Worm (Caenorhabditis elegans) whole organism, L3 larva: ENCODE measurements around the gene C03B1.1.
A peak's percentile ranks its signal among the peaks of the same experiment; 100 is the strongest.

Experiments
- R02D3.7 ChIP-seq: fragments of 150-350 bp; optimal IDR thresholded peaks from 2 replicates; lab custom pipeline; 2014; ENCODE audit warnings: missing biosample characterization, missing genetic modification characterization
- ZK546.5 ChIP-seq: sonication (generic microtip); optimal IDR thresholded peaks from 2 replicates; lab custom pipeline; 2017; ENCODE audit warnings: missing biosample characterization, missing genetic modification characterization
- aly-2 ChIP-seq: fragments of 150-350 bp; optimal IDR thresholded peaks from 2 replicates; lab custom pipeline; 2014; ENCODE audit warnings: missing biosample characterization, missing genetic modification characterization
- ama-1 ChIP-seq: fragments of 150-350 bp; optimal IDR thresholded peaks from 2 replicates; lab custom pipeline; 2018
- ceh-16 ChIP-seq: sonication (generic microtip); optimal IDR thresholded peaks from 2 replicates; lab custom pipeline; 2017; ENCODE audit warnings: missing biosample characterization, missing genetic modification characterization
- ceh-28 ChIP-seq: fragments of 150-350 bp; optimal IDR thresholded peaks from 2 replicates; lab custom pipeline; 2014; ENCODE audit warnings: missing biosample characterization, missing genetic modification reagents, missing genetic modification characterization
- ceh-82 ChIP-seq: fragments of 150-350 bp; optimal IDR thresholded peaks from 2 replicates; lab custom pipeline; 2014; ENCODE audit warnings: missing biosample characterization, missing genetic modification characterization
- ceh-9 ChIP-seq: sonication (generic microtip); optimal IDR thresholded peaks from 2 replicates; lab custom pipeline; 2018; ENCODE audit warnings: missing biosample characterization, missing genetic modification characterization
- daf-12 ChIP-seq: fragments of 150-350 bp; optimal IDR thresholded peaks from 2 replicates; lab custom pipeline; 2014; ENCODE audit warnings: missing biosample characterization, missing genetic modification reagents, missing genetic modification characterization
- egl-27 ChIP-seq: sonication (generic microtip); optimal IDR thresholded peaks from 4 replicates; lab custom pipeline; 2017; ENCODE audit warnings: missing biosample characterization, missing genetic modification reagents, missing genetic modification characterization
- egl-5 ChIP-seq: fragments of 150-350 bp; optimal IDR thresholded peaks from 2 replicates; lab custom pipeline; 2017; ENCODE audit warnings: missing biosample characterization, missing genetic modification reagents, missing genetic modification characterization, inconsistent platforms
- elt-1 ChIP-seq: fragments of 150-350 bp; optimal IDR thresholded peaks from 2 replicates; lab custom pipeline; 2014; ENCODE audit warnings: missing biosample characterization, missing genetic modification characterization
- elt-2 ChIP-seq: sonication (generic microtip); optimal IDR thresholded peaks from 2 replicates; lab custom pipeline; 2016; ENCODE audit warnings: missing genetic modification reagents, mild to moderate bottlenecking, missing genetic modification characterization, missing compliant biosample characterization
- elt-3 ChIP-seq, 3 experiments: fragments of 150-350 bp in 1 of 3; sonication (generic microtip) in 2 of 3; optimal IDR thresholded peaks; 2 replicates in 2 of 3; 4 replicates in 1 of 3; lab custom pipeline; 2014 to 2017; ENCODE audit warnings: missing biosample characterization in 3 of 3, missing genetic modification characterization in 3 of 3
- fkh-10 ChIP-seq: sonication (generic microtip); optimal IDR thresholded peaks from 2 replicates; lab custom pipeline; 2017; ENCODE audit warnings: missing biosample characterization, missing genetic modification reagents, missing genetic modification characterization
- fkh-2 ChIP-seq: fragments of 150-350 bp; optimal IDR thresholded peaks from 2 replicates; lab custom pipeline; 2014; ENCODE audit warnings: missing biosample characterization, missing genetic modification reagents, missing genetic modification characterization
- jun-1 ChIP-seq: fragments of 150-350 bp; optimal IDR thresholded peaks from 2 replicates; lab custom pipeline; 2014; ENCODE audit warnings: missing biosample characterization, missing genetic modification reagents, missing genetic modification characterization
- lin-15B ChIP-seq: fragments of 150-350 bp; optimal IDR thresholded peaks from 2 replicates; lab custom pipeline; 2014; ENCODE audit warnings: missing biosample characterization, missing genetic modification characterization
- lin-39 ChIP-seq: fragments of 150-350 bp; optimal IDR thresholded peaks from 2 replicates; lab custom pipeline; 2018; ENCODE audit warnings: missing biosample characterization, missing genetic modification reagents, missing genetic modification characterization
- lsy-12 ChIP-seq: sonication (generic microtip); optimal IDR thresholded peaks from 2 replicates; lab custom pipeline; 2016; ENCODE audit warnings: mild to moderate bottlenecking, missing genetic modification characterization, missing compliant biosample characterization
- mdl-1 ChIP-seq: fragments of 150-350 bp; optimal IDR thresholded peaks from 2 replicates; lab custom pipeline; 2014; ENCODE audit warnings: missing biosample characterization, missing genetic modification characterization
- mml-1 ChIP-seq: fragments of 150-350 bp; sonication (generic microtip); optimal IDR thresholded peaks from 3 replicates; lab custom pipeline; 2014; ENCODE audit warnings: missing biosample characterization, missing genetic modification characterization
- nfya-1 ChIP-seq: sonication (generic microtip); optimal IDR thresholded peaks from 2 replicates; lab custom pipeline; 2017; ENCODE audit warnings: missing genetic modification characterization, mild to moderate bottlenecking, missing compliant biosample characterization, antibody characterized with exemption, moderate library complexity; ENCODE audit not compliant: insufficient read depth
- nhr-11 ChIP-seq: fragments of 150-350 bp; optimal IDR thresholded peaks from 2 replicates; lab custom pipeline; 2014; ENCODE audit warnings: missing biosample characterization, missing genetic modification characterization
- nhr-12 ChIP-seq: fragments of 150-350 bp; optimal IDR thresholded peaks from 2 replicates; lab custom pipeline; 2014; ENCODE audit warnings: missing biosample characterization, missing genetic modification characterization
- nhr-23 ChIP-seq: fragments of 150-350 bp; optimal IDR thresholded peaks from 2 replicates; lab custom pipeline; 2014; ENCODE audit warnings: missing biosample characterization, missing genetic modification reagents, missing genetic modification characterization
- nhr-237 ChIP-seq: fragments of 150-350 bp; optimal IDR thresholded peaks from 2 replicates; lab custom pipeline; 2014; ENCODE audit warnings: missing biosample characterization, missing genetic modification characterization
- nhr-25 ChIP-seq: sonication (generic microtip); optimal IDR thresholded peaks from 2 replicates; lab custom pipeline; 2017; ENCODE audit warnings: missing biosample characterization, missing genetic modification characterization
- nhr-28 ChIP-seq: fragments of 150-350 bp; optimal IDR thresholded peaks from 2 replicates; lab custom pipeline; 2014; ENCODE audit warnings: missing biosample characterization, missing genetic modification characterization
- nhr-43 ChIP-seq: sonication (generic microtip); optimal IDR thresholded peaks from 2 replicates; lab custom pipeline; 2016; ENCODE audit warnings: mild to moderate bottlenecking, missing genetic modification characterization, missing compliant biosample characterization; ENCODE audit not compliant: poor library complexity, severe bottlenecking
- nhr-67 ChIP-seq: fragments of 150-350 bp; optimal IDR thresholded peaks from 2 replicates; lab custom pipeline; 2014; ENCODE audit warnings: missing biosample characterization, missing genetic modification characterization
- pha-4 ChIP-seq: fragments of 150-350 bp; optimal IDR thresholded peaks from 2 replicates; lab custom pipeline; 2014; ENCODE audit warnings: missing biosample characterization, missing genetic modification reagents, missing genetic modification characterization
- pqm-1 ChIP-seq: fragments of 150-350 bp; optimal IDR thresholded peaks from 2 replicates; lab custom pipeline; 2017; ENCODE audit warnings: missing biosample characterization, missing genetic modification characterization, inconsistent platforms
- sea-2 ChIP-seq: fragments of 150-350 bp; sonication (generic microtip); optimal IDR thresholded peaks from 4 replicates; lab custom pipeline; 2014; ENCODE audit warnings: missing biosample characterization, missing genetic modification reagents, missing genetic modification characterization
- tbx-2 ChIP-seq: sonication (generic microtip); optimal IDR thresholded peaks from 2 replicates; lab custom pipeline; 2016; ENCODE audit warnings: mild to moderate bottlenecking, missing genetic modification characterization, missing compliant biosample characterization
- unc-39 ChIP-seq: sonication (generic microtip); optimal IDR thresholded peaks from 4 replicates; lab custom pipeline; 2017; ENCODE audit warnings: missing biosample characterization, missing genetic modification characterization
- ztf-11 ChIP-seq: fragments of 150-350 bp; optimal IDR thresholded peaks from 2 replicates; lab custom pipeline; 2014; ENCODE audit warnings: missing biosample characterization, missing genetic modification characterization
- ztf-4 ChIP-seq: fragments of 150-350 bp; optimal IDR thresholded peaks from 2 replicates; lab custom pipeline; 2014; ENCODE audit warnings: missing biosample characterization, missing genetic modification characterization

The C03B1.1 gene

ce11 chrX:6334602-6335001 is 39.9 kb upstream of the C03B1.1 start:
- no peak for TF ChIP-seq ztf-4
- no peak for TF ChIP-seq nhr-237
- no peak for TF ChIP-seq mdl-1 (tag; lab: Kevin White, UChicago)
- no peak for TF ChIP-seq nhr-28 (tag; lab: Kevin White, UChicago)
- no peak for TF ChIP-seq elt-1 (tag; lab: Kevin White, UChicago)
- TF ChIP-seq tbx-2 (tag; lab: Kevin White, UChicago) = no peak
- no peak for TF ChIP-seq unc-39 (tag; lab: Kevin White, UChicago)
- no peak for TF ChIP-seq fkh-10
- no peak for TF ChIP-seq sea-2 (GFP tag; lab: Kevin White, UChicago)
- TF ChIP-seq aly-2 = no peak
- no peak for TF ChIP-seq lin-15B
- no peak for TF ChIP-seq nhr-43
- TF ChIP-seq daf-12 (tag; lab: Kevin White, UChicago) = no peak
- no peak for TF ChIP-seq lin-39 (tag; lab: Kevin White, UChicago)
- TF ChIP-seq, all 47 proteins: peak for 0

ce11 chrX:6337338-6337737 is 37.2 kb upstream of the C03B1.1 start:
- no peak for TF ChIP-seq sea-2 (GFP tag; lab: Kevin White, UChicago)
- TF ChIP-seq elt-2 (tag; lab: Kevin White, UChicago) = peak; percentile 12
- no peak for TF ChIP-seq ceh-16 (tag; lab: Kevin White, UChicago)
- TF ChIP-seq ama-1 = no peak
- no peak for TF ChIP-seq fkh-2 (tag; lab: Kevin White, UChicago)
- no peak for TF ChIP-seq tbx-2 (tag; lab: Kevin White, UChicago)

ce11 chrX:6337951-6338350 is 36.6 kb upstream of the C03B1.1 start, which contains the start of gene C03B1.13:
Gene C03B1.13 (minus strand): TSS chrX:6338051.
- no peak for TF ChIP-seq fkh-2 (tag; lab: Kevin White, UChicago)
- TF ChIP-seq lsy-12 (tag; lab: Kevin White, UChicago) = no peak
- no peak for TF ChIP-seq ceh-82
- TF ChIP-seq nhr-43 = no peak
- no peak for TF ChIP-seq egl-5 (tag; lab: Kevin White, UChicago)
- TF ChIP-seq jun-1 = no peak
- no peak for TF ChIP-seq elt-3 (tag; optimal IDR thresholded peaks at IDR 0.05; lab: Kevin White, UChicago)
- TF ChIP-seq ceh-9 (tag; lab: Kevin White, UChicago) = no peak
- no peak for TF ChIP-seq nfya-1
- TF ChIP-seq nhr-25 = no peak
- TF ChIP-seq ztf-11 (tag; lab: Kevin White, UChicago) = no peak
- no peak for TF ChIP-seq aly-2
- no peak for TF ChIP-seq nhr-11 (tag; lab: Kevin White, UChicago)
- TF ChIP-seq ceh-28 (tag; lab: Kevin White, UChicago) = no peak
- no peak for TF ChIP-seq nhr-67 (tag; lab: Kevin White, UChicago)

ce11 chrX:6338446-6338845 is 36.1 kb upstream of the C03B1.1 start:
- peak; percentile 99 for TF ChIP-seq pqm-1 (tag; lab: Kevin White, UChicago)
- TF ChIP-seq egl-27 (tag; lab: Kevin White, UChicago) = peak; percentile 16
- peak; percentile 99 for TF ChIP-seq elt-2 (tag; lab: Kevin White, UChicago)
- TF ChIP-seq nhr-25 = no peak
- no peak for TF ChIP-seq R02D3.7 (tag; lab: Kevin White, UChicago)
- TF ChIP-seq nhr-23 (tag; lab: Kevin White, UChicago) = no peak
- no peak for TF ChIP-seq lsy-12 (tag; lab: Kevin White, UChicago)
- TF ChIP-seq mml-1 (tag; lab: Kevin White, UChicago) = no peak
- peak; percentile 30 for TF ChIP-seq pha-4 (tag; lab: Kevin White, UChicago)

ce11 chrX:6341513-6341912 is 33.0 kb upstream of the C03B1.1 start, which contains the start of gene C03B1.7:
Gene C03B1.7 (plus strand): TSS chrX:6341813.
- no peak for TF ChIP-seq nhr-12
- no peak for TF ChIP-seq lin-15B
- TF ChIP-seq daf-12 (tag; lab: Kevin White, UChicago) = no peak
- TF ChIP-seq ztf-4 = no peak
- TF ChIP-seq ZK546.5 = no peak
- TF ChIP-seq egl-27 (tag; lab: Kevin White, UChicago) = no peak
- TF ChIP-seq ceh-16 (tag; lab: Kevin White, UChicago) = no peak
